Worm (Caenorhabditis elegans) whole organism, late embryonic: ENCODE measurements around the gene Y43F8C.6.

ENCODE experiments used
- ceh-14 ChIP-seq: sonication (generic microtip); optimal IDR thresholded peaks from 2 replicates; lab custom pipeline; 2016; ENCODE audit warnings: missing genotype, missing genetic modification characterization, missing compliant biosample characterization
- nhr-11 ChIP-seq: fragments of 150-350 bp; optimal IDR thresholded peaks from 2 replicates; lab custom pipeline; 2014; ENCODE audit warnings: missing biosample characterization, missing genetic modification characterization
- rnt-1 ChIP-seq: sonication (generic microtip); optimal IDR thresholded peaks from 2 replicates; lab custom pipeline; 2016; ENCODE audit warnings: missing genetic modification characterization, missing compliant biosample characterization
- unc-55 ChIP-seq: sonication (generic microtip); optimal IDR thresholded peaks from 2 replicates; lab custom pipeline; 2017; ENCODE audit warnings: missing biosample characterization, missing genetic modification reagents, missing genetic modification characterization

DNA sequence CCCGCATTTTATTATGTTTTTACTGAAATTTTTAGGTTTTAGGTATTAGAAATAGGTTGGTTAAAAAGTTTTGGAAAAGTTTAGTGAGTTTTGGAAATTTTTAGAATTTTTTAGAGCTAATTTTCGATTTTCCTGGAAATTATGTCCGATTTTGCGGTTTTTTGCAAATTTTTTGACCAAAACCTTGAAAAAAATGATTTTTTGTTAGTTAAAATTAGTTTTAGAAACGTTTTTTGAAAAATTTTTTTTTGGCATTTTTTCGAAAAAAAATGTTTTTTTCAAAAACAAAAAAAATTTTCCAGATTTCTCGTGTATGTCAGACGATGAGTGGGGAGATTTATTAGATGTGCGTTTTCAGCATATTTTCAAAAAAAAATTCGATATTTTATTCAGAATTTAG is 16.0 kb downstream of the Y43F8C.6 start, which contains the start of gene dyf-19:
- TF ChIP-seq rnt-1 (tag; lab: Kevin White, UChicago) (no peak), unc-55 (GFP tag; lab: Kevin White, UChicago) (no peak), nhr-11 (tag; lab: Kevin White, UChicago) (no peak), ceh-14 (tag; lab: Kevin White, UChicago) (no peak)
